Worm (Caenorhabditis elegans): ENCODE results near the gene ceh-33.
A peak's percentile ranks its signal among the peaks of the same experiment; 100 is the strongest.

- peak; percentile 9 for TF ChIP-seq nfya-1 (tag; optimal IDR thresholded peaks at IDR 0.05)
- no peak for TF ChIP-seq pha-4 (tag; optimal IDR thresholded peaks at IDR 0.05)
- no peak for TF ChIP-seq sox-4 (tag; optimal IDR thresholded peaks at IDR 0.05)
- no peak for TF ChIP-seq elt-2 (tag; optimal IDR thresholded peaks at IDR 0.05)
- no peak for TF ChIP-seq ceh-48 (tag; optimal IDR thresholded peaks at IDR 0.05)
- no peak for TF ChIP-seq unc-42 (tag; optimal IDR thresholded peaks at IDR 0.05)
- no peak for TF ChIP-seq ceh-24 (tag; optimal IDR thresholded peaks at IDR 0.05)
- no peak for TF ChIP-seq tbx-2 (tag; optimal IDR thresholded peaks at IDR 0.05)
- TF ChIP-seq pat-9 (tag; optimal IDR thresholded peaks at IDR 0.05), result no peak
These were observed 48.9 kb downstream of the ceh-33 start for ce11 chrV:5275426-5276007.

Measured in whole organism, late embryonic.